Fruit fly (Drosophila melanogaster) S2 (cell line): ENCODE data around the gene CG4461.

Source experiments
- CG8478 ChIP-seq: fragments of >200 bp; optimal IDR thresholded peaks from 2 replicates; lab custom pipeline; 2018
- CTCF ChIP-seq, 2 experiments: fragments of >200 bp; optimal IDR thresholded peaks; 2 replicates each; lab custom pipeline; 2018

DNA sequence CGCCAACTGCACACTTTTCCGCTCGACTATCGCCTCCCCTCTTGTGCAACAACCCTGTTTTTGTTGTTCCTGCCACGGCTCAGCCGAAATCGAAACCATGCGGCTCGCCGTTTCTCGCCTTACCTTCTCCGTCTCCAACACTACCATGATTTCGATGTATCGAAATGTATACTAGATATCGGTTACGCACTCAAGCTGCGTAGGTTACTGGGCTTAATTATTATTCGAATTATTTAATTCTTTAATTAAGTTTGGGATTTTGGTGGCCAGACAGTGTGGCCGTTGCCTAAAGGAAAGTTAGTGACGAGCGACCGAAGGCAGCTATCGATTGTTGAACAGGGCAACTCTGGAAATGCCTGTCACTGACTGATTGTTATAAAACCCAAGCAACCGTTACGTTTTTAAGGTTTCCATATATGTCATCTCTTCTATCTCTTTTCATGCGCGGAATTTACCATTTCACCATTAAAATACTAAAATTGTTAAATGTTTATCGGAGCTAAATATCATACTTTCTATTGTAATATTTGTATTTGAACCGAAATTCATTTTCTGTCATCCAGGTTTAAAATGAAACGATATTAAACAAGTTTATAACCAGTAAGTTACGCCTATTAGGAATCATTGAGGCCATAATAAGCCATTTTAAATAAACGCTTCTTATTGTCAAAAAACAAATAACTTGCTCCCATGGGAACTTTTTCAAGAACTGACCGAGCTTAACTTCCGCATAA, 27.1 kb downstream of the CG4461 start, which contains the start of gene eIF4E1:
- TF ChIP-seq CG8478, result no peak
- TF ChIP-seq CTCF (optimal IDR thresholded peaks at IDR 0.05; lab: Kevin White, UChicago), result peak in 1 of 2 experiments; percentile 12
